Fruit fly (Drosophila melanogaster): Measurements from ENCODE around the gene CG42654.

CG42654 gene

DNA sequence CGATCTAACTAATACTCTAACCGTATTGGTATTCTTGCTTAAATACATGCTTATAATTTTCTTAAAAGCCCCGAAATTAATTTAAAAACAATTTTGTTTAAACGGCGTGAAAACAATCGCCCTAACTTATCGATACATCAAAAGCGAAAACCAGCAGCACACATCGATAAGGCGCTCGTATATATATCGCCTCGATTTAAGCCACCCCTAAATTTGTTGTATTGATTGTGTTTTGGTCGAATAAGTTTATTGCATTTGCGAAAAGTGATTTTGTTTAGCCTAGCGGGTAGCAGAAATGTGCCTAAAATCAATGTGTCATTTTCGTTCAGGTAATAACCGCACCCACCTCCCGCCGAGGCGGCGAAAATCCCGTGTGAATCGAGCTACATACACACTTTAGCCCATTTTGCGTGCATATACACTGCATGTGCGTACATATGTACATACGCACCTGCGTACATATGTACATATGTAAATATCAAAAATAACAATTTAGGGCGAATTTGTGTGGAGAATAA, 37.4 kb upstream of the CG42654 start, which contains the start of the genes CG7646 and Nca (continued):
- TF ChIP-seq CG8319 (GFP tag; optimal IDR thresholded peaks at IDR 0.05) (no peak), salr (GFP tag; optimal IDR thresholded peaks at IDR 0.05) (no peak), CG16779 (tag; optimal IDR thresholded peaks at IDR 0.05) (no peak), Hr4 (GFP tag; optimal IDR thresholded peaks at IDR 0.05) (peak; percentile 1), Lpt (GFP tag; optimal IDR thresholded peaks at IDR 0.05) (no peak), CG31627 (GFP tag; optimal IDR thresholded peaks at IDR 0.05) (peak; percentile 15)

DNA sequence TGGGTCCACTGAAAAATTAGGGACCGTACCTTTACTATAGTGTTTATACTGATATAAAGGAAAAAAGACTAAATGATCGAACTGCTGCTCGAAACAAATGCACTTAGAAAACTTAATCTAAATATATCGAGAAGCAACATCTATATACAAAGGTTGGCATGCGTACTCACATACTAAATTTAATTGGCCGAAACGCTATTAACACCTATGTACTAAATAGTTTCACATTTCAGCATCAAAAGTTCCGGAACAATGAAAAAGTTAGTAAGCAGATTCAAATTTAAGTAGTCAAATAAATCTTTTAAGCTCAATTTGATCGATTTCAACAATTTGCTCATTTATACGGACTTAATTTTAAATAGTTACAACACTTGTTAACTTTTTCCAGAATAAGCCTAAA, 36.8 kb upstream of the CG42654 start, which contains the start of gene fln:
fln (minus strand) TSS at position 101 of the 400 bp plus-strand sequence.
- no peak for TF ChIP-seq pdm3 (GFP tag; optimal IDR thresholded peaks at IDR 0.05)

DNA sequence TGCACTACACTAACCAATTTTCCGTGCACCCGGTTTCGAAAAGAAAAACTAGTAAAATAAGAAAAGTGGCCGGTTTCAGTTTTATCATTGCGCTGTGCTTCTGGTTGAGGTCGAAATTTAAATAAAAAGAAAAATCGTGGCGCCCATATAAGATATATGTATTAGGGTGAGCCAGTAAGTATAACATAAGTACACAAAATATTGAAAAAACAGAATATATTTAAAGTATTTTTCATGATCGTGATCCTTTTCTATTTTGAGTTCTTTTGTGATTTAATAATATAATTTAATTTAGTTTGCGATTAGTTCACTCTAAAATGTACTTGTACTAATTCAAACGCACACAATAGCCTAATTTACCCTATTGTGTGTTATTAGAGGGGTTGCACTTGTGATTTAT, 34.6 kb upstream of the CG42654 start, which contains the start of gene Csas:
Csas (minus strand) TSS at position 101 of the 400 bp plus-strand sequence.
- TF ChIP-seq CG15336 (GFP tag; IDR thresholded peaks at IDR 0.05) (peak; percentile 29; the same call in 1 of the 2 replicates), Hr38 (GFP tag; optimal IDR thresholded peaks at IDR 0.05) (no peak)

DNA sequence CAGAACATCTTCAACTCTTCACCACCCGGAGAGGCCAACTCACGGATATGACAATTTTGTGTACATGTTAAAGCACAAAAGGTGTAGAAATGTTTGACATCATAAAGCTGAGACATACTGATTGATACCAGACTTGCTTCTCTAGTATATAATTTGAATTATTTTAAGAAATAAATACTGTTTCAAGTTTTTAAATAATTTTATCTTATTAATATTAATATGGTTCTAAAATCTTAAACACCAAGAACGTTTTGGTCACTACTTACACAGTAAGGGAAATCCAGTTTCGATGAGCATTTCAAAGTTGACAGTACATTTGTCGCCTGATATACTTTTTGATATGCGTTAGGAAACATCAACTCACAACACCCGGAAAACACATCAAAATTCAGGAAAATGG, 31.4 kb upstream of the CG42654 start, which contains the start of the genes hale and schuy:
hale (minus strand) TSS at position 101 of the 400 bp plus-strand sequence.
schuy (plus strand) TSS at position 326 of the 400 bp plus-strand sequence.
- TF ChIP-seq Sox15 (GFP tag; optimal IDR thresholded peaks at IDR 0.05) (no peak), topi (GFP tag; optimal IDR thresholded peaks at IDR 0.05) (no peak), eg (GFP tag; IDR thresholded peaks at IDR 0.05) (no peak), Met (GFP tag; optimal IDR thresholded peaks at IDR 0.05) (no peak), CG32006 (GFP tag; optimal IDR thresholded peaks at IDR 0.05) (no peak), CG6792 (GFP tag; optimal IDR thresholded peaks at IDR 0.05) (no peak), esn (GFP tag; optimal IDR thresholded peaks at IDR 0.05) (no peak), Sox14 (GFP tag; optimal IDR thresholded peaks at IDR 0.05) (no peak)

DNA sequence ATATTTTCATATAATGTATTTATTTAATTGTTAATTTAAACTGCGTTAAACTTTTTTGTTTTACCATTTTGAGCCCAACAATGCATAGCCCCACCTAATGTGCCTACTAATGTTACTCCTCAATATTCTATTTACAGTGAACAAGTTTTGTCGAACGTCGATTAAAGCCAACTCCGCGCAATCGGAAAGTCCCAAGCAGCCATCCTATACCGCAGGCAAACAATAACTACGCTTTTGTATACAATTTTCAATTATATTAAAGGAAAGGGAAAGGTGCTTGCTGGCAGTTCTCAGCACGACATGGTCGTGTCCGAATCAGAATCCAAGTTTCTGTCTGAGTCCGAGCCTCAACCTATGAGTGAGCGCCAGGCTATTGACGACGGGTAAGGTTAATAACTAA, 27.1 kb upstream of the CG42654 start, which contains the start of gene CG17732:
CG17732 (plus strand) TSS at position 301 of the 400 bp plus-strand sequence.
- TF ChIP-seq CG8632 (GFP tag; optimal IDR thresholded peaks at IDR 0.05) (no peak), fd85E (GFP tag; optimal IDR thresholded peaks at IDR 0.05) (no peak), CG1621 (tag; optimal IDR thresholded peaks at IDR 0.05) (no peak), Met (GFP tag; optimal IDR thresholded peaks at IDR 0.05) (no peak), CG10669 (GFP tag; optimal IDR thresholded peaks at IDR 0.05) (no peak), OdsH (GFP tag; optimal IDR thresholded peaks at IDR 0.05) (no peak), fkh (GFP tag; optimal IDR thresholded peaks at IDR 0.05) (no peak), Smox (GFP tag; optimal IDR thresholded peaks at IDR 0.05) (no peak), Eip93F (GFP tag; optimal IDR thresholded peaks at IDR 0.05) (no peak), pdm3 (GFP tag; optimal IDR thresholded peaks at IDR 0.05) (no peak), Lpt (GFP tag; optimal IDR thresholded peaks at IDR 0.05) (no peak), Blimp-1 (GFP tag; optimal IDR thresholded peaks at IDR 0.05) (no peak), CG16779 (tag; optimal IDR thresholded peaks at IDR 0.05) (no peak), Gug (GFP tag; IDR thresholded peaks at IDR 0.05) (no peak), CG7368 (GFP tag; optimal IDR thresholded peaks at IDR 0.05) (no peak), acj6 (GFP tag; optimal IDR thresholded peaks at IDR 0.05) (no peak)

DNA sequence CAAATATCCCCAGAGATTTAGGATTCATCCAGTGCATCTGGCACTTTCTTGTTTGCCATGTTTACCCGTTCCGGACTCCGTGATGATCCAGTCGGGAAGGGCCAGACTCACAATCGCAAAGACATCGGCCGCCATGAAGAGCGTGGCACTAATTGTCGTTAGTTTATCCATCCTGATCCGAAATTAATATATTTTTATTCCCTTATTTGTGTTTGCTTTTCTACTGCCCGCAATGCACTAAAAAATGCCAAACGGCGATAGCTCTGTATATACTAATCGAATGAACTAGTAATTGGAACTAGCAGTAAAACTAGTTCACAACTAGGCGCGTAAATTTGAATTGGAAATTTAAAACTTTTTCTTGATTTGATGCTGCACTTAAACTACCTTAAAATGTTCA, 25.3 kb upstream of the CG42654 start, which contains the start of gene CG14182:
CG14182 (minus strand) TSS at position 221 of the 400 bp plus-strand sequence.
- TF ChIP-seq fkh (GFP tag; optimal IDR thresholded peaks at IDR 0.05) (peak; percentile 91), Hr4 (GFP tag; optimal IDR thresholded peaks at IDR 0.05) (no peak)

DNA sequence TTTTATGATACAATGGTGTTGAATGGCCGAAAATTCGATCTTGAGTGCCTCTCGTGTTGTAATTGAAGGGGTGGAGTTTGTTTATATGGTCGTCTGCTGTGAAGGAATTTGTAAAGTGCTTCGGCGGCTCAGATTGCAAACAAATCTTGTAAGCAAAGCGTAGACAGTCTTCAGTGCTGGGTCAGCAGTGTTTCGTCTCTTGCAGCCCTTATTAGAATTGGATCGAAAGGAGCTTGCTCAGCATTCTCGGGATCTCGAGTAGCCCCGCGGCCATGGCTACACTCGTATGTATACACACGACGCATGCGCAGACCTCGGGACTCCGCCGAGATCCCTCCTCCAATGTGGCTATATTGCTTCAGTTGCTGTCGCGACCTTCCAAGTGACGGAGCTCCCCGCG, 23.8 kb upstream of the CG42654 start:
- TF ChIP-seq cyc (GFP tag; optimal IDR thresholded peaks at IDR 0.05): no peak
- no peak for TF ChIP-seq CG34406 (GFP tag; optimal IDR thresholded peaks at IDR 0.05)
- no peak for TF ChIP-seq CG15336 (GFP tag; IDR thresholded peaks at IDR 0.05)
- no peak for TF ChIP-seq CG31627 (GFP tag; optimal IDR thresholded peaks at IDR 0.05)
- no peak for TF ChIP-seq CG8119 (GFP tag; IDR thresholded peaks at IDR 0.05)
- TF ChIP-seq CG8632 (GFP tag; optimal IDR thresholded peaks at IDR 0.05): no peak
- TF ChIP-seq dsx (GFP tag; optimal IDR thresholded peaks at IDR 0.05; ENCODE audit: poor library complexity, severe bottlenecking): no peak
- TF ChIP-seq acj6 (GFP tag; optimal IDR thresholded peaks at IDR 0.05): no peak
- no peak for TF ChIP-seq CG11762 (GFP tag; optimal IDR thresholded peaks at IDR 0.05; ENCODE audit: insufficient read depth)
- no peak for TF ChIP-seq Blimp-1 (GFP tag; optimal IDR thresholded peaks at IDR 0.05)
- no peak for TF ChIP-seq svp (GFP tag)
- no peak for TF ChIP-seq Eip93F (GFP tag; optimal IDR thresholded peaks at IDR 0.05)
- TF ChIP-seq spab (GFP tag; optimal IDR thresholded peaks at IDR 0.05): no peak
- no peak for TF ChIP-seq eg (GFP tag; IDR thresholded peaks at IDR 0.05)
- no peak for TF ChIP-seq net (GFP tag; optimal IDR thresholded peaks at IDR 0.05)
- no peak for TF ChIP-seq Hr39 (GFP tag; optimal IDR thresholded peaks at IDR 0.05)
- no peak for TF ChIP-seq fd85E (GFP tag; optimal IDR thresholded peaks at IDR 0.05)
- TF ChIP-seq CG8319 (GFP tag; optimal IDR thresholded peaks at IDR 0.05): no peak

All from whole organism, prepupa.